Fruit fly (Drosophila melanogaster) whole organism, adult: ENCODE measurements around the gene CG32428.

Experiments used
- CG11617 ChIP-seq: fragments of 200-800 bp; sonication (Bioruptor generic); optimal IDR thresholded peaks from 2 replicates; lab custom pipeline; 2017; ENCODE audit warnings: mild to moderate bottlenecking, missing biosample characterization, missing genetic modification reagents, missing genetic modification characterization
- CG12768 ChIP-seq: fragments of 200-800 bp; sonication (Bioruptor generic); optimal IDR thresholded peaks from 2 replicates; lab custom pipeline; 2017; ENCODE audit warnings: missing biosample characterization, missing genetic modification characterization, mild to moderate bottlenecking, moderate library complexity, missing genetic modification reagents
- CG14711 ChIP-seq: fragments of 200-800 bp; sonication (Bioruptor generic); optimal IDR thresholded peaks from 2 replicates; lab custom pipeline; 2018; ENCODE audit warnings: missing biosample characterization, mild to moderate bottlenecking, missing genetic modification characterization, moderate library complexity
- CG1620 ChIP-seq: fragments of 200-800 bp; sonication (Bioruptor generic); optimal IDR thresholded peaks from 2 replicates; lab custom pipeline; 2016; ENCODE audit warnings: missing biosample characterization, missing genetic modification characterization
- CG33017 ChIP-seq: fragments of 200-800 bp; sonication (Bioruptor generic); optimal IDR thresholded peaks from 2 replicates; lab custom pipeline; 2018; ENCODE audit warnings: missing biosample characterization, mild to moderate bottlenecking, missing genetic modification characterization, moderate library complexity
- CG5204 ChIP-seq: fragments of 200-800 bp; sonication (Bioruptor generic); optimal IDR thresholded peaks from 2 replicates; lab custom pipeline; 2016; ENCODE audit warnings: missing biosample characterization, missing genetic modification characterization
- CG7045 ChIP-seq: fragments of 200-800 bp; sonication (Bioruptor generic); optimal IDR thresholded peaks from 2 replicates; lab custom pipeline; 2017; ENCODE audit warnings: missing biosample characterization, mild to moderate bottlenecking, missing genetic modification characterization
- CG7101 ChIP-seq: fragments of 200-800 bp; sonication (Bioruptor generic); optimal IDR thresholded peaks from 2 replicates; lab custom pipeline; 2018; ENCODE audit warnings: missing biosample characterization, mild to moderate bottlenecking, missing genetic modification characterization, moderate library complexity
- Clk ChIP-seq: fragments of 200-800 bp; sonication (Bioruptor generic); optimal IDR thresholded peaks from 2 replicates; lab custom pipeline; 2017; ENCODE audit warnings: missing biosample characterization, missing genetic modification characterization
- Crg-1 ChIP-seq: fragments of 200-800 bp; sonication (Bioruptor generic); optimal IDR thresholded peaks from 2 replicates; lab custom pipeline; 2016; ENCODE audit warnings: missing biosample characterization, missing genetic modification characterization
- Hr96 ChIP-seq: fragments of 200-800 bp; sonication (Bioruptor generic); optimal IDR thresholded peaks from 2 replicates; lab custom pipeline; 2016; ENCODE audit warnings: missing biosample characterization, missing genetic modification characterization
- Mnt ChIP-seq: fragments of 200-800 bp; sonication (Bioruptor generic); optimal IDR thresholded peaks from 2 replicates; lab custom pipeline; 2016; ENCODE audit warnings: missing biosample characterization, mild to moderate bottlenecking, missing genetic modification characterization
- bab1 ChIP-seq: fragments of 200-800 bp; sonication (Bioruptor generic); optimal IDR thresholded peaks from 3 replicates; lab custom pipeline; 2019; ENCODE audit warnings: missing biosample characterization, mild to moderate bottlenecking, missing genetic modification characterization, moderate library complexity
- cic ChIP-seq: fragments of 200-800 bp; sonication (Bioruptor generic); optimal IDR thresholded peaks from 2 replicates; lab custom pipeline; 2017; ENCODE audit warnings: missing biosample characterization, mild to moderate bottlenecking, missing genetic modification characterization, moderate library complexity
- cnc ChIP-seq, 2 experiments: fragments of >200 bp; optimal IDR thresholded peaks; 2 replicates each; lab custom pipeline; 2017
- kay ChIP-seq: fragments of 200-800 bp; sonication (Bioruptor generic); peaks from one replicate; lab custom pipeline; 2016; ENCODE audit warnings: missing biosample characterization, missing genetic modification characterization, borderline replicate concordance
- ovo ChIP-seq: fragments of 200-800 bp; sonication (Bioruptor generic); optimal IDR thresholded peaks from 2 replicates; lab custom pipeline; 2016; ENCODE audit warnings: missing biosample characterization, missing genetic modification characterization
- pad ChIP-seq: fragments of 200-800 bp; sonication (Bioruptor generic); optimal IDR thresholded peaks from 3 replicates; lab custom pipeline; 2017; ENCODE audit warnings: missing biosample characterization, missing genetic modification characterization, mild to moderate bottlenecking, moderate library complexity, missing genetic modification reagents
- tj ChIP-seq: fragments of 200-800 bp; sonication (Bioruptor generic); optimal IDR thresholded peaks from 3 replicates; lab custom pipeline; 2017; ENCODE audit warnings: missing biosample characterization, mild to moderate bottlenecking, missing genetic modification characterization, moderate library complexity
- toe ChIP-seq: fragments of 200-800 bp; sonication (Bioruptor generic); optimal IDR thresholded peaks from 2 replicates; lab custom pipeline; 2016; ENCODE audit warnings: missing biosample characterization, missing genetic modification characterization

Gene CG32428

DNA sequence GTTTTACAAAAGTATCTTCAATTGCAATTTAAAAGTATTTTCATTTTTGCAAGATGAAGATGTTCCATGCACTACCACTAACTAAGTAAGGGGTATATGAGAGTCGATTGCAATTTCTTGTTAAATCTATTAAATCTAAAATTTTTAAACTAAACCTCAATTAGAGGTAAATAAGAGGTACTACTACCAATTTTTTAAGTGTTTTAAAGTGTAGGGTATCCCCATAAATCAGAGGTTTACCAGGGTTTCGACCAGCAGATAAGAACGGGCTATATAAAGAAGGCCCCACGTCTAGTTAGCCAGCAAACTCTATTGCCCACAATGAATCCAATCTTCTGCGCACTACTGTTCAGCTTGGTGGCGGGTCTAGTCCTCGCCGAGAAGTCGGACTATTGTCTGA is 13.1 kb downstream of the CG32428 start, which contains the start of gene mag:
Gene mag, plus strand, starts transcription at position 301 of the 400 bp plus-strand sequence.
- TF ChIP-seq CG1620 (GFP tag; lab: Kevin White, UChicago) = no peak
- TF ChIP-seq toe = no peak
- TF ChIP-seq bab1 (GFP tag; lab: Kevin White, UChicago) = no peak
- no peak for TF ChIP-seq CG7045
- no peak for TF ChIP-seq kay (GFP tag; lab: Kevin White, UChicago)
- TF ChIP-seq CG7101 (tag; lab: Kevin White, UChicago) = no peak
- TF ChIP-seq Hr96 (GFP tag; lab: Kevin White, UChicago) = no peak
- no peak for TF ChIP-seq tj (GFP tag; lab: Kevin White, UChicago)
- no peak for TF ChIP-seq Crg-1
- TF ChIP-seq CG33017 (tag; lab: Kevin White, UChicago) = no peak
- TF ChIP-seq CG14711 = no peak
- no peak for TF ChIP-seq pad (GFP tag; lab: Kevin White, UChicago)

dm6 chr3L:20452813-20453682 is 20.5 kb downstream of the CG32428 start, which contains the start of gene CG5199:
CG5199 (minus strand) TSS chr3L:20452864.
- TF ChIP-seq pad (GFP tag; lab: Kevin White, UChicago) (peak; percentile 49), CG14711 (peak; percentile 60), CG33017 (tag; lab: Kevin White, UChicago) (peak; percentile 13), Mnt (GFP tag; lab: Kevin White, UChicago) (peak; percentile 83), cnc (optimal IDR thresholded peaks at IDR 0.05; lab: Kevin White, UChicago) (no peak), CG12768 (peak; percentile 56), toe (peak; percentile 53), tj (GFP tag; lab: Kevin White, UChicago) (peak; percentile 28), CG7045 (peak; percentile 55), ovo (GFP tag; lab: Kevin White, UChicago) (peak; percentile 34), kay (GFP tag; lab: Kevin White, UChicago) (no peak), bab1 (GFP tag; lab: Kevin White, UChicago) (no peak), Hr96 (GFP tag; lab: Kevin White, UChicago) (no peak), Clk (no peak), CG11617 (GFP tag; lab: Kevin White, UChicago) (peak; percentile 72), CG7101 (tag; lab: Kevin White, UChicago) (peak; percentile 71), CG5204 (GFP tag; lab: Kevin White, UChicago) (peak; percentile 26), CG1620 (GFP tag; lab: Kevin White, UChicago) (no peak), cic (GFP tag; lab: Kevin White, UChicago) (no peak), Crg-1 (peak; percentile 14)

DNA sequence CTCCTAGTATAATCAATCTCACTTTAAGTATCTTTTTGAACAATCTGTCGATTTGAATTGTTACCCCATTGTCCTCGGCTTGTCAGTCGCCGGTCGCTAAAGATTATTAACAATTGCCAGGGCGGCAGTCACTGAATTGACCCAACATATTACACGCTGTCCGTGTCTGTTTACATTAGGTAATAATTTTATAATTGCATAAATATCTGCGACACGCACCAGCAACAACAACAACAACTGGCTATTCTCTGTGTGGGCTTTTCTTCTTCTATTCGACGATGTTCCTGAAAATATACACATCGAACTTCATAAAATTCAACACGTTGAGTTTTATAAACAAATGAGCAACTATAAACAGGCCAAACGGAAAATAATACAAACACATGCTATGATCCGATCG is 24.8 kb downstream of the CG32428 start:
- TF ChIP-seq CG11617 (GFP tag; lab: Kevin White, UChicago) (no peak), bab1 (GFP tag; lab: Kevin White, UChicago) (no peak), cnc (optimal IDR thresholded peaks at IDR 0.05; lab: Kevin White, UChicago) (no peak), tj (GFP tag; lab: Kevin White, UChicago) (no peak), CG7045 (no peak), Clk (no peak), cic (GFP tag; lab: Kevin White, UChicago) (no peak), Mnt (GFP tag; lab: Kevin White, UChicago) (no peak)

dm6 chr3L:20447957-20448356 is 25.6 kb downstream of the CG32428 start:
- TF ChIP-seq Crg-1 (no peak), Hr96 (GFP tag; lab: Kevin White, UChicago) (no peak), kay (GFP tag; lab: Kevin White, UChicago) (no peak), tj (GFP tag; lab: Kevin White, UChicago) (no peak), CG7101 (tag; lab: Kevin White, UChicago) (peak; percentile 35), Mnt (GFP tag; lab: Kevin White, UChicago) (no peak), ovo (GFP tag; lab: Kevin White, UChicago) (no peak), Clk (no peak), CG11617 (GFP tag; lab: Kevin White, UChicago) (peak; percentile 4), pad (GFP tag; lab: Kevin White, UChicago) (no peak), CG12768 (peak; percentile 4), CG14711 (peak; percentile 17), cic (GFP tag; lab: Kevin White, UChicago) (no peak), cnc (optimal IDR thresholded peaks at IDR 0.05; lab: Kevin White, UChicago) (no peak)

DNA sequence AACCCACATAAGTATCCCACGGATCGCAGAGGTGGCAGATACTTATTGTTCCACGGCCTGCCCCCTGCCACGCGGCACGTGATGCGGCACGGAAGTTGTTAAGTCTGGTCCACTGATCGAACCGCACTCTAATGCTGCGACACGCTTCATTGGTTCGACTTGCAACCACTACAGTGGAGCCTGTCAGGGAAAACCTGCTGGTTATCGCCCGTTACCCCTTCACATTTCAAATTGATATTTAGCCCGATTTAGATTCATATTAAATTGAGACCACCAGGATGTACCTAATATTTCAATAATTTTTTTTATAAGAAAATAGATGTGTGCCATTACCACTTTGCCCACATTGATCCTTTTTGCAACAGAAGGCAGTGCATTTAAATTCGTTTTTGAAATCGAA is 26.2 kb downstream of the CG32428 start:
- no peak for TF ChIP-seq cnc (optimal IDR thresholded peaks at IDR 0.05; lab: Kevin White, UChicago)
- TF ChIP-seq cic (GFP tag; lab: Kevin White, UChicago) = no peak
- TF ChIP-seq pad (GFP tag; lab: Kevin White, UChicago) = no peak
- no peak for TF ChIP-seq CG5204 (GFP tag; lab: Kevin White, UChicago)
- TF ChIP-seq CG12768 = no peak
- no peak for TF ChIP-seq CG7045
- TF ChIP-seq Clk = no peak
- TF ChIP-seq kay (GFP tag; lab: Kevin White, UChicago) = no peak
- TF ChIP-seq tj (GFP tag; lab: Kevin White, UChicago) = no peak
- no peak for TF ChIP-seq toe
- no peak for TF ChIP-seq CG33017 (tag; lab: Kevin White, UChicago)
- no peak for TF ChIP-seq bab1 (GFP tag; lab: Kevin White, UChicago)
- TF ChIP-seq Hr96 (GFP tag; lab: Kevin White, UChicago) = no peak
- TF ChIP-seq Crg-1 = no peak
- TF ChIP-seq Mnt (GFP tag; lab: Kevin White, UChicago) = no peak

- peak; percentile 34 for TF ChIP-seq Mnt (GFP tag; lab: Kevin White, UChicago)
- peak; percentile 36 for TF ChIP-seq cic (GFP tag; lab: Kevin White, UChicago)
- no peak for TF ChIP-seq CG1620 (GFP tag; lab: Kevin White, UChicago)
- no peak for TF ChIP-seq CG14711
- TF ChIP-seq CG5204 (GFP tag; lab: Kevin White, UChicago) = no peak
Measured at dm6 chr3L:20446030-20446429, 27.5 kb downstream of the CG32428 start.
